Worm (Caenorhabditis elegans): ENCODE data around the gene ZK105.13.

Gene ZK105.13

ce11 chrV:7713072-7713471 lies at the start of gene ZK105.13:
Gene ZK105.13, minus strand, starts transcription at chrV:7713172.
- TF ChIP-seq pag-3 (tag; optimal IDR thresholded peaks at IDR 0.05; ENCODE audit: borderline replicate concordance, insufficient read depth) (no peak), fkh-10 (GFP tag; optimal IDR thresholded peaks at IDR 0.05) (no peak), swsn-7 (tag; optimal IDR thresholded peaks at IDR 0.05) (no peak), hlh-4 (tag; optimal IDR thresholded peaks at IDR 0.05) (no peak), fkh-4 (tag; optimal IDR thresholded peaks at IDR 0.05; ENCODE audit: borderline replicate concordance) (no peak), snu-23 (GFP tag; optimal IDR thresholded peaks at IDR 0.05) (no peak), unc-86 (tag; optimal IDR thresholded peaks at IDR 0.05) (no peak), elt-3 (tag; optimal IDR thresholded peaks at IDR 0.05) (no peak), lin-15B (tag; optimal IDR thresholded peaks at IDR 0.05) (no peak), zag-1 (tag; optimal IDR thresholded peaks at IDR 0.05) (no peak), vab-15 (tag; optimal IDR thresholded peaks at IDR 0.05) (no peak), unc-130 (tag; optimal IDR thresholded peaks at IDR 0.05) (no peak), nhr-12 (tag; optimal IDR thresholded peaks at IDR 0.05) (no peak)

- TF ChIP-seq ceh-90 (tag; optimal IDR thresholded peaks at IDR 0.05) (no peak), ceh-82 (tag; optimal IDR thresholded peaks at IDR 0.05) (no peak), C04F5.9 (tag; optimal IDR thresholded peaks at IDR 0.05) (no peak), grh-1 (GFP tag; IDR thresholded peaks at IDR 0.05) (no peak), jun-1 (tag; optimal IDR thresholded peaks at IDR 0.05) (no peak), ztf-11 (tag; optimal IDR thresholded peaks at IDR 0.05) (no peak), egl-13 (tag; optimal IDR thresholded peaks at IDR 0.05) (no peak), snu-23 (GFP tag; optimal IDR thresholded peaks at IDR 0.05) (no peak), mep-1 (tag; optimal IDR thresholded peaks at IDR 0.05) (no peak)
These were observed 48.9 kb upstream of the ZK105.13 start for ce11 chrV:7761906-7762305.

- no peak for TF ChIP-seq nhr-77 (tag; optimal IDR thresholded peaks at IDR 0.05)
- TF ChIP-seq C04F5.9 (tag; optimal IDR thresholded peaks at IDR 0.05), result no peak
- no peak for TF ChIP-seq xbp-1 (tag; optimal IDR thresholded peaks at IDR 0.05)
- no peak for TF ChIP-seq lin-15B (tag; optimal IDR thresholded peaks at IDR 0.05)
These were observed 47.2 kb upstream of the ZK105.13 start, which contains the start of gene hint-3 for ce11 chrV:7760174-7760573. Gene hint-3, plus strand, starts transcription at chrV:7760474.

DNA sequence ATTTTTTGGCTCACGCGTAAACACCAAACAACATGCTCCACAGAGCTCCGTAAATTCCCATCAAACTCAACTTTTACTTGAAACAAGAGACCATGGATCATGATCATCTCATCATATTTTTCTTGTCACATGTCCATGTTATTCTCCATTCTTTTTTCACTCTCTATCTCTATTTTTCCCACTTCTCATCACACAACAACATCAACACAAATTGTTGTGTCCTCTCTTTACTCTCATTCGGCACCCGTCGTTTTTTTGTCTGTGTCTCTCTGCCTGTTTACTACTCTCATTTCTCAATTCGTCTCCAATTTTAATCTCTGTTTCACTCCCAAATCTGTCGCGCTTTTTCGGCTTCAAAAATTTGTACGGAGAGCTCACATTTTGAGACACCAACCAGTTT lies 46.3 kb upstream of the ZK105.13 start:
- no peak for TF ChIP-seq sup-37 (GFP tag; optimal IDR thresholded peaks at IDR 0.05)
- no peak for TF ChIP-seq pqm-1 (tag; optimal IDR thresholded peaks at IDR 0.05)
- TF ChIP-seq nhr-77 (tag; optimal IDR thresholded peaks at IDR 0.05), result no peak
- TF ChIP-seq mep-1 (tag; optimal IDR thresholded peaks at IDR 0.05), result peak; percentile 72
- TF ChIP-seq elt-3 (tag; optimal IDR thresholded peaks at IDR 0.05), result peak in 3 of 6 experiments; percentile 7 to 61 (median 26)
- TF ChIP-seq pax-3 (tag; optimal IDR thresholded peaks at IDR 0.05), result no peak
- no peak for TF ChIP-seq Y116A8C.19 (tag; optimal IDR thresholded peaks at IDR 0.05; ENCODE audit: borderline replicate concordance)
- TF ChIP-seq sptf-1 (tag; optimal IDR thresholded peaks at IDR 0.05), result no peak
- peak in 1 of 3 experiments; percentile 57 for TF ChIP-seq ceh-82 (tag; optimal IDR thresholded peaks at IDR 0.05)
- peak; percentile 16 for TF ChIP-seq mef-2 (tag; optimal IDR thresholded peaks at IDR 0.05)
- TF ChIP-seq irx-1 (tag; optimal IDR thresholded peaks at IDR 0.05), result peak; percentile 53
- TF ChIP-seq nhr-84 (tag; optimal IDR thresholded peaks at IDR 0.05), result no peak
- peak; percentile 39 for TF ChIP-seq swsn-7 (tag; optimal IDR thresholded peaks at IDR 0.05)
- no peak for TF ChIP-seq nhr-237 (tag; optimal IDR thresholded peaks at IDR 0.05)
- TF ChIP-seq elt-2 (tag; optimal IDR thresholded peaks at IDR 0.05), result no peak
- peak; percentile 44 to 75 for TF ChIP-seq lsy-2 (tag; optimal IDR thresholded peaks at IDR 0.05)
- TF ChIP-seq vab-15 (tag; optimal IDR thresholded peaks at IDR 0.05), result peak; percentile 72
- peak; percentile 56 for TF ChIP-seq lir-3 (tag; optimal IDR thresholded peaks at IDR 0.05; ENCODE audit: poor library complexity)
- peak; percentile 44 for TF ChIP-seq unc-130 (tag; optimal IDR thresholded peaks at IDR 0.05)
- TF ChIP-seq egl-13 (tag; optimal IDR thresholded peaks at IDR 0.05), result peak; percentile 18
- no peak for TF ChIP-seq hlh-17 (GFP tag; optimal IDR thresholded peaks at IDR 0.05; ENCODE audit: borderline replicate concordance)
- peak; percentile 84 for TF ChIP-seq nhr-20 (tag; optimal IDR thresholded peaks at IDR 0.05)
- peak; percentile 89 for TF ChIP-seq snu-23 (GFP tag; optimal IDR thresholded peaks at IDR 0.05)
- no peak for TF ChIP-seq ceh-90 (tag; optimal IDR thresholded peaks at IDR 0.05)
- no peak for TF ChIP-seq zip-4 (GFP tag; optimal IDR thresholded peaks at IDR 0.05)
- no peak for TF ChIP-seq hlh-4 (tag; optimal IDR thresholded peaks at IDR 0.05)
- peak; percentile 86 for TF ChIP-seq nhr-71 (tag; optimal IDR thresholded peaks at IDR 0.05)
- TF ChIP-seq nhr-85 (tag), result peak; percentile 91
- peak; percentile 24 for TF ChIP-seq fkh-10 (GFP tag; optimal IDR thresholded peaks at IDR 0.05)
- peak; percentile 20 for TF ChIP-seq C16A3.4 (tag; optimal IDR thresholded peaks at IDR 0.05)
- no peak for TF ChIP-seq unc-30 (tag; optimal IDR thresholded peaks at IDR 0.05)
- TF ChIP-seq blmp-1 (tag; optimal IDR thresholded peaks at IDR 0.05), result peak; percentile 83
- TF ChIP-seq ceh-88 (GFP tag; IDR thresholded peaks at IDR 0.05), result peak; percentile 49; the same call in 1 of the 2 replicates
- TF ChIP-seq alr-1 (tag; optimal IDR thresholded peaks at IDR 0.05; ENCODE audit: borderline replicate concordance), result no peak
